Fruit fly (Drosophila melanogaster) whole organism, embryonic: ENCODE measurements around the gene Nab2.

Experiments used
- Atf6 ChIP-seq: fragments of 200-800 bp; sonication (Bioruptor generic); IDR thresholded peaks from 2 replicates; pipeline ENCODE4 v1.3.6; 2022; ENCODE audit warnings: missing biosample characterization, missing genetic modification characterization
- BEAF-32 ChIP-seq: fragments of 200-800 bp; sonication (Bioruptor generic); optimal IDR thresholded peaks from 3 replicates; lab custom pipeline; 2017; ENCODE audit warnings: missing biosample characterization, missing genetic modification characterization, mild to moderate bottlenecking, moderate library complexity, missing genetic modification reagents
- BtbVII ChIP-seq: fragments of 200-800 bp; sonication (Bioruptor generic); optimal IDR thresholded peaks from 3 replicates; lab custom pipeline; 2017; ENCODE audit warnings: missing biosample characterization, mild to moderate bottlenecking, missing genetic modification characterization
- CG12659 ChIP-seq: fragments of 200-800 bp; sonication (Bioruptor generic); optimal IDR thresholded peaks from 3 replicates; lab custom pipeline; 2017; ENCODE audit warnings: mild to moderate bottlenecking, missing biosample characterization, missing genetic modification reagents, missing genetic modification characterization
- CG12942 ChIP-seq: fragments of 200-800 bp; sonication (Bioruptor generic); optimal IDR thresholded peaks from 3 replicates; lab custom pipeline; 2016; ENCODE audit warnings: missing biosample characterization, missing genetic modification characterization
- CG14014 ChIP-seq: fragments of 200-800 bp; sonication (Bioruptor generic); IDR thresholded peaks from 2 replicates; pipeline ENCODE4 v1.3.6; 2022; ENCODE audit warnings: missing biosample characterization, missing genetic modification characterization
- CG17361 ChIP-seq: fragments of 200-800 bp; sonication (Bioruptor generic); IDR thresholded peaks from 3 replicates; pipeline ENCODE4 v1.3.6; 2022; ENCODE audit warnings: missing biosample characterization, missing genetic modification characterization
- CG30431 ChIP-seq: fragments of 200-800 bp; sonication (Bioruptor generic); optimal IDR thresholded peaks from 2 replicates; lab custom pipeline; 2017; ENCODE audit warnings: missing biosample characterization, missing genetic modification characterization
- CG31365 ChIP-seq: fragments of 200-800 bp; sonication (Bioruptor generic); optimal IDR thresholded peaks from 2 replicates; lab custom pipeline; 2018; ENCODE audit warnings: missing biosample characterization, mild to moderate bottlenecking, missing genetic modification characterization
- CG4707 ChIP-seq: fragments of 200-800 bp; sonication (Bioruptor generic); optimal IDR thresholded peaks from 2 replicates; lab custom pipeline; 2018; ENCODE audit warnings: missing biosample characterization, mild to moderate bottlenecking, missing genetic modification characterization, moderate library complexity
- CG6175 ChIP-seq: fragments of 200-800 bp; sonication (Bioruptor generic); IDR thresholded peaks from 3 replicates; pipeline ENCODE4 v1.3.6; 2022; ENCODE audit warnings: missing biosample characterization, missing genetic modification characterization
- CG6813 ChIP-seq: fragments of 200-800 bp; sonication (Bioruptor generic); optimal IDR thresholded peaks from 2 replicates; lab custom pipeline; 2017; ENCODE audit warnings: missing biosample characterization, missing genetic modification characterization, mild to moderate bottlenecking, moderate library complexity, missing genetic modification reagents
- CG8765 ChIP-seq: fragments of 200-800 bp; sonication (Bioruptor generic); IDR thresholded peaks from 2 replicates; pipeline ENCODE4 v1.3.6; 2022; ENCODE audit warnings: missing biosample characterization, missing genetic modification characterization
- CG8944 ChIP-seq: fragments of 200-800 bp; sonication (Bioruptor generic); optimal IDR thresholded peaks from 3 replicates; lab custom pipeline; 2016; ENCODE audit warnings: missing biosample characterization, missing genetic modification characterization
- CG9609 ChIP-seq: fragments of 200-800 bp; sonication (Bioruptor generic); optimal IDR thresholded peaks from 3 replicates; lab custom pipeline; 2016; ENCODE audit warnings: missing biosample characterization, missing genetic modification characterization
- CG9727 ChIP-seq: fragments of 200-800 bp; sonication (Bioruptor generic); optimal IDR thresholded peaks from 3 replicates; lab custom pipeline; 2017; ENCODE audit warnings: missing biosample characterization, mild to moderate bottlenecking, missing genetic modification characterization
- Eip74EF ChIP-seq, 2 experiments: fragments of 200-800 bp in 1 of 2; fragments of >200 bp in 1 of 2; sonication (Bioruptor generic) in 1 of 2; optimal IDR thresholded peaks; 2 replicates each; lab custom pipeline; 2017 to 2019; ENCODE audit warnings: missing biosample characterization in 2 of 2, missing genetic modification characterization in 2 of 2, mild to moderate bottlenecking in 1 of 2, moderate library complexity in 1 of 2
- Gug ChIP-seq: fragments of 200-800 bp; sonication (Bioruptor generic); IDR thresholded peaks from 4 replicates; pipeline ENCODE4 v1.3.6; 2022; ENCODE audit warnings: missing biosample characterization, missing genetic modification characterization
- Jarid2 ChIP-seq: fragments of 200-800 bp; sonication (Bioruptor generic); optimal IDR thresholded peaks from 3 replicates; lab custom pipeline; 2017; ENCODE audit warnings: mild to moderate bottlenecking, missing biosample characterization, missing genetic modification reagents, missing genetic modification characterization
- Max ChIP-seq: fragments of 200-800 bp; sonication (Bioruptor generic); optimal IDR thresholded peaks from 2 replicates; lab custom pipeline; 2016; ENCODE audit warnings: missing biosample characterization, mild to moderate bottlenecking, missing genetic modification characterization
- Med ChIP-seq: fragments of 200-800 bp; sonication (Bioruptor generic); peaks from one replicate; lab custom pipeline; 2016; ENCODE audit warnings: missing biosample characterization, missing genetic modification characterization, mild to moderate bottlenecking, inconsistent platforms, moderate library complexity
- PHDP ChIP-seq: fragments of 200-800 bp; sonication (Bioruptor generic); optimal IDR thresholded peaks from 3 replicates; lab custom pipeline; 2018; ENCODE audit warnings: missing biosample characterization, mild to moderate bottlenecking, missing genetic modification characterization, moderate library complexity
- Pdp1 ChIP-seq, 2 experiments: fragments of 200-800 bp; sonication (Bioruptor generic); optimal IDR thresholded peaks; 3 replicates each; lab custom pipeline; 2016; ENCODE audit warnings: missing biosample characterization in 2 of 2, missing genetic modification characterization in 2 of 2, mild to moderate bottlenecking in 1 of 2, moderate library complexity in 1 of 2
- Sox102F ChIP-seq: fragments of 200-800 bp; sonication (Bioruptor generic); optimal IDR thresholded peaks from 2 replicates; lab custom pipeline; 2018; ENCODE audit warnings: missing biosample characterization, mild to moderate bottlenecking, missing genetic modification characterization, moderate library complexity
- Stat92E ChIP-seq, 3 experiments: fragments of >200 bp in 2 of 3; fragments of 200-800 bp in 1 of 3; sonication (Bioruptor generic) in 1 of 3; optimal IDR thresholded peaks; 2 replicates each; lab custom pipeline; 2017 to 2019; ENCODE audit warnings: missing biosample characterization in 3 of 3, missing genetic modification characterization in 3 of 3, mild to moderate bottlenecking in 1 of 3, moderate library complexity in 1 of 3
- btn ChIP-seq: fragments of 200-800 bp; sonication (Bioruptor generic); optimal IDR thresholded peaks from 2 replicates; lab custom pipeline; 2016; ENCODE audit warnings: missing biosample characterization, missing genetic modification characterization
- caup ChIP-seq: fragments of 200-800 bp; sonication (Bioruptor generic); optimal IDR thresholded peaks from 3 replicates; lab custom pipeline; 2017; ENCODE audit warnings: missing biosample characterization, mild to moderate bottlenecking, missing genetic modification characterization, moderate library complexity; ENCODE audit not compliant: severe bottlenecking
- chn ChIP-seq: fragments of 200-800 bp; sonication (Bioruptor generic); optimal IDR thresholded peaks from 2 replicates; lab custom pipeline; 2016; ENCODE audit warnings: missing biosample characterization, missing genetic modification characterization
- danr ChIP-seq: fragments of 200-800 bp; sonication (Bioruptor generic); IDR thresholded peaks from 2 replicates; pipeline ENCODE4 v1.3.6; 2022; ENCODE audit warnings: missing biosample characterization, missing genetic modification characterization
- dimm ChIP-seq: fragments of 200-800 bp; sonication (Bioruptor generic); IDR thresholded peaks from 2 replicates; pipeline ENCODE4 v1.3.6; 2022; ENCODE audit warnings: missing biosample characterization, missing genetic modification characterization
- fu2 ChIP-seq: fragments of 200-800 bp; sonication (Bioruptor generic); optimal IDR thresholded peaks from 2 replicates; lab custom pipeline; 2016; ENCODE audit warnings: missing biosample characterization, missing genetic modification characterization
- gsb ChIP-seq: fragments of 200-800 bp; sonication (Bioruptor generic); IDR thresholded peaks from 2 replicates; pipeline ENCODE4 v1.3.6; 2022; ENCODE audit warnings: missing biosample characterization, missing genetic modification characterization
- kni ChIP-seq: fragments of 200-800 bp; sonication (Bioruptor generic); optimal IDR thresholded peaks from 3 replicates; lab custom pipeline; 2017; ENCODE audit warnings: mild to moderate bottlenecking, missing biosample characterization, missing genetic modification reagents, missing genetic modification characterization
- lbe ChIP-seq: fragments of 200-800 bp; sonication (Bioruptor generic); optimal IDR thresholded peaks from 2 replicates; lab custom pipeline; 2016; ENCODE audit warnings: missing biosample characterization, mild to moderate bottlenecking, missing genetic modification characterization
- lmd ChIP-seq: fragments of 200-800 bp; sonication (Bioruptor generic); IDR thresholded peaks from 2 replicates; pipeline ENCODE4 v1.3.6; 2022; ENCODE audit warnings: missing biosample characterization, missing genetic modification characterization
- nmo ChIP-seq: fragments of 200-800 bp; sonication (Bioruptor generic); optimal IDR thresholded peaks from 2 replicates; lab custom pipeline; 2018; ENCODE audit warnings: missing biosample characterization, mild to moderate bottlenecking, missing genetic modification characterization, moderate library complexity
- pita ChIP-seq: fragments of 200-800 bp; sonication (Bioruptor generic); optimal IDR thresholded peaks from 2 replicates; lab custom pipeline; 2017; ENCODE audit warnings: missing biosample characterization, mild to moderate bottlenecking, missing genetic modification characterization
- ro ChIP-seq: fragments of 200-800 bp; sonication (Bioruptor generic); IDR thresholded peaks from 2 replicates; pipeline ENCODE4 v1.3.6; 2022; ENCODE audit warnings: missing biosample characterization, missing genetic modification characterization
- sc ChIP-seq, 3 experiments: fragments of >200 bp in 2 of 3; fragments of 200-800 bp in 1 of 3; sonication (Bioruptor generic) in 1 of 3; optimal IDR thresholded peaks; 2 replicates in 2 of 3; 3 replicates in 1 of 3; lab custom pipeline; 2017; ENCODE audit warnings: mild to moderate bottlenecking in 1 of 3, missing biosample characterization in 1 of 3, missing genetic modification characterization in 1 of 3, missing genetic modification reagents in 1 of 3
- sd ChIP-seq: fragments of 200-800 bp; sonication (Bioruptor generic); optimal IDR thresholded peaks from 3 replicates; lab custom pipeline; 2018; ENCODE audit warnings: missing biosample characterization, mild to moderate bottlenecking, missing genetic modification characterization, moderate library complexity
- sna ChIP-seq: fragments of 200-800 bp; sonication (Bioruptor generic); IDR thresholded peaks from 2 replicates; pipeline ENCODE4 v1.3.6; 2022; ENCODE audit warnings: missing biosample characterization, missing genetic modification characterization; ENCODE audit not compliant: partially characterized antibody
- stc ChIP-seq: fragments of 200-800 bp; sonication (Bioruptor generic); IDR thresholded peaks from 2 replicates; pipeline ENCODE4 v1.3.6; 2022; ENCODE audit warnings: missing biosample characterization, missing genetic modification characterization
- tin ChIP-seq: fragments of 200-800 bp; sonication (Bioruptor generic); optimal IDR thresholded peaks from 3 replicates; lab custom pipeline; 2016; ENCODE audit warnings: missing biosample characterization, missing genetic modification characterization
- tx ChIP-seq: fragments of 200-800 bp; sonication (Bioruptor generic); optimal IDR thresholded peaks from 2 replicates; lab custom pipeline; 2016; ENCODE audit warnings: missing biosample characterization, missing genetic modification characterization
- unpg ChIP-seq: fragments of 200-800 bp; sonication (Bioruptor generic); optimal IDR thresholded peaks from 3 replicates; lab custom pipeline; 2018; ENCODE audit warnings: missing biosample characterization, mild to moderate bottlenecking, missing genetic modification characterization, moderate library complexity
- wek ChIP-seq: fragments of 200-800 bp; sonication (Bioruptor generic); optimal IDR thresholded peaks from 3 replicates; lab custom pipeline; 2018; ENCODE audit warnings: missing biosample characterization, mild to moderate bottlenecking, missing genetic modification characterization, moderate library complexity
- zen ChIP-seq: fragments of 200-800 bp; sonication (Bioruptor generic); optimal IDR thresholded peaks from 3 replicates; lab custom pipeline; 2018; ENCODE audit warnings: missing biosample characterization, mild to moderate bottlenecking, missing genetic modification characterization, moderate library complexity
- zen2 ChIP-seq: fragments of 200-800 bp; sonication (Bioruptor generic); IDR thresholded peaks from 3 replicates; pipeline ENCODE4 v1.3.6; 2022; ENCODE audit warnings: missing biosample characterization, missing genetic modification characterization; ENCODE audit not compliant: partially characterized antibody

Nab2 gene

dm6 chr3R:24299148-24299547 lies 19.1 kb downstream of the Nab2 start (continued):
- TF ChIP-seq CG6175 (GFP tag; lab: Robert Waterston, UW) (peak; percentile 91), Med (GFP tag; lab: Kevin White, UChicago) (peak; percentile 39), kni (peak; percentile 20), Stat92E (GFP tag; optimal IDR thresholded peaks at IDR 0.05; lab: Kevin White, UChicago) (no peak), Atf6 (no peak)

dm6 chr3R:24298534-24298936 lies 19.7 kb downstream of the Nab2 start:
- TF ChIP-seq Eip74EF (GFP tag; optimal IDR thresholded peaks at IDR 0.05; lab: Kevin White, UChicago) (peak in 1 of 2 experiments; percentile 36), tx (GFP tag; lab: Kevin White, UChicago) (no peak), chn (GFP tag; lab: Kevin White, UChicago) (no peak), gsb (GFP tag; lab: Robert Waterston, UW) (no peak), CG8944 (GFP tag; lab: Kevin White, UChicago) (no peak), ro (GFP tag; lab: Robert Waterston, UW) (no peak), BtbVII (GFP tag; lab: Kevin White, UChicago) (peak; percentile 8), danr (no peak), nmo (peak; percentile 24), pita (GFP tag; lab: Kevin White, UChicago) (no peak), CG8765 (GFP tag; lab: Robert Waterston, UW) (no peak), sc (optimal IDR thresholded peaks at IDR 0.05; lab: Kevin White, UChicago) (no peak), sc (GFP tag; optimal IDR thresholded peaks at IDR 0.05; lab: Kevin White, UChicago) (peak; percentile 10), Jarid2 (GFP tag; lab: Kevin White, UChicago) (no peak), sd (peak; percentile 24), tin (GFP tag; lab: Kevin White, UChicago) (no peak), caup (GFP tag; lab: Kevin White, UChicago) (peak; percentile 17), CG17361 (GFP tag; lab: Robert Waterston, UW) (peak; percentile 31; the same call in 1 of the 3 replicates), Sox102F (GFP tag; lab: Kevin White, UChicago) (peak; percentile 33), btn (GFP tag; lab: Kevin White, UChicago) (no peak), BEAF-32 (GFP tag; lab: Kevin White, UChicago) (no peak), sna (GFP tag; lab: Robert Waterston, UW) (no peak), lmd (no peak), CG12942 (GFP tag; lab: Kevin White, UChicago) (peak; percentile 7), fu2 (no peak), CG30431 (GFP tag; lab: Kevin White, UChicago) (no peak), CG31365 (tag; lab: Kevin White, UChicago) (no peak), zen2 (GFP tag; lab: Robert Waterston, UW) (no peak), CG9609 (GFP tag; lab: Kevin White, UChicago) (no peak), PHDP (tag; lab: Kevin White, UChicago) (no peak), Pdp1 (GFP tag; optimal IDR thresholded peaks at IDR 0.05; lab: Kevin White, UChicago) (peak in 1 of 2 experiments; percentile 5), CG6813 (GFP tag; lab: Kevin White, UChicago) (peak; percentile 7), CG9727 (peak; percentile 17), Gug (GFP tag; lab: Robert Waterston, UW) (no peak), stc (GFP tag; lab: Robert Waterston, UW) (peak; percentile 38; the same call in 1 of the 2 replicates), CG12659 (GFP tag; lab: Kevin White, UChicago) (no peak), CG14014 (GFP tag; lab: Robert Waterston, UW) (no peak), CG4707 (GFP tag; lab: Kevin White, UChicago) (peak; percentile 89), wek (GFP tag; lab: Kevin White, UChicago) (peak; percentile 52), unpg (GFP tag; lab: Kevin White, UChicago) (no peak), lbe (GFP tag; lab: Kevin White, UChicago) (no peak), zen (tag; lab: Kevin White, UChicago) (peak; percentile 18), dimm (no peak), Max (GFP tag; lab: Kevin White, UChicago) (peak; percentile 31)
